Worm (Caenorhabditis elegans): ENCODE data around the gene C34C6.9.

DNA sequence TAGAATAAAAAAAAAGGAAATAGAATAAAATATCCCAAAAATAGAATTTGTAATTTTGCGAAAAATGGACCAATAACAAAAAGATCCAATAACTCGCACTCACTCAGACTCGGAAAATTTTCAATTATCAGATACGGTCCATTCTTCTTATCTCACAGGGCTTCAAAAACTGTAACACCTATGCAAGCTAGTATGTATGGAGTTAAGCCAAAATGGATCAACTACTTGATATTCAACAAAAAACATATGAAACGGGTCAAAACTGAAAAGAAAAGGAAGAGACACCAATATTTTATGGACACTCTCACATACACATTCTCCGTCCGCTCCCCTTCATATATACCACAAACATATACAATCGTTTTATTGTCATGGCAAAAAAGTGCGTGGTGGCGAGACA is at the start of gene C34C6.9:
- TF ChIP-seq egl-27 (tag; optimal IDR thresholded peaks at IDR 0.05): no peak
- TF ChIP-seq pqm-1 (tag; optimal IDR thresholded peaks at IDR 0.05): no peak
- TF ChIP-seq lin-39 (tag; optimal IDR thresholded peaks at IDR 0.05): no peak

Data from whole organism, L3 larva.